Fruit fly (Drosophila melanogaster) whole organism, prepupa: ENCODE results near the gene B52.

Experiments used
- Blimp-1 ChIP-seq: fragments of 200-800 bp; sonication (Bioruptor generic); optimal IDR thresholded peaks from 3 replicates; lab custom pipeline; 2017; ENCODE audit warnings: missing biosample characterization, missing genetic modification characterization, mild to moderate bottlenecking, moderate library complexity, missing genetic modification reagents
- CG10631 ChIP-seq: fragments of 200-800 bp; sonication (Bioruptor generic); optimal IDR thresholded peaks from 2 replicates; lab custom pipeline; 2016; ENCODE audit warnings: missing biosample characterization, missing genetic modification characterization
- CG10669 ChIP-seq: fragments of 200-800 bp; sonication (Bioruptor generic); optimal IDR thresholded peaks from 3 replicates; lab custom pipeline; 2018; ENCODE audit warnings: missing biosample characterization, mild to moderate bottlenecking, missing genetic modification characterization, moderate library complexity
- CG11762 ChIP-seq: fragments of 200-800 bp; sonication (Bioruptor generic); optimal IDR thresholded peaks from 3 replicates; lab custom pipeline; 2016; ENCODE audit warnings: missing biosample characterization, missing genetic modification characterization; ENCODE audit not compliant: insufficient read depth
- CG11902 ChIP-seq: fragments of 200-800 bp; sonication (Bioruptor generic); optimal IDR thresholded peaks from 3 replicates; lab custom pipeline; 2016; ENCODE audit warnings: missing biosample characterization, missing genetic modification characterization
- CG15336 ChIP-seq: fragments of 200-800 bp; sonication (Bioruptor generic); IDR thresholded peaks from 2 replicates; pipeline ENCODE4 v1.3.6; 2022; ENCODE audit warnings: missing biosample characterization, missing genetic modification characterization
- CG1621 ChIP-seq: fragments of 200-800 bp; sonication (Bioruptor generic); optimal IDR thresholded peaks from 3 replicates; lab custom pipeline; 2018; ENCODE audit warnings: missing biosample characterization, mild to moderate bottlenecking, missing genetic modification characterization
- CG16779 ChIP-seq: fragments of 200-800 bp; sonication (Bioruptor generic); optimal IDR thresholded peaks from 3 replicates; lab custom pipeline; 2017; ENCODE audit warnings: missing biosample characterization, mild to moderate bottlenecking, missing genetic modification characterization
- CG3032 ChIP-seq: fragments of 200-800 bp; optimal IDR thresholded peaks from 2 replicates; lab custom pipeline; 2019; ENCODE audit warnings: missing biosample characterization, mild to moderate bottlenecking, missing genetic modification characterization, moderate library complexity
- CG31627 ChIP-seq: fragments of 200-800 bp; sonication (Bioruptor generic); optimal IDR thresholded peaks from 3 replicates; lab custom pipeline; 2016; ENCODE audit warnings: missing biosample characterization, missing genetic modification characterization
- CG32006 ChIP-seq: fragments of 200-800 bp; sonication (Bioruptor generic); optimal IDR thresholded peaks from 3 replicates; lab custom pipeline; 2017; ENCODE audit warnings: missing biosample characterization, mild to moderate bottlenecking, missing genetic modification characterization
- CG34406 ChIP-seq: fragments of 200-800 bp; sonication (Bioruptor generic); optimal IDR thresholded peaks from 3 replicates; lab custom pipeline; 2016; ENCODE audit warnings: missing biosample characterization, missing genetic modification characterization
- CG3919 ChIP-seq: fragments of 200-800 bp; sonication (Bioruptor generic); optimal IDR thresholded peaks from 3 replicates; lab custom pipeline; 2016; ENCODE audit warnings: missing biosample characterization, missing genetic modification characterization
- CG6163 ChIP-seq: fragments of 200-800 bp; sonication (Bioruptor generic); IDR thresholded peaks from 3 replicates; pipeline ENCODE4 v1.3.6; 2022; ENCODE audit warnings: missing biosample characterization, missing genetic modification characterization
- CG6276 ChIP-seq: fragments of 200-800 bp; sonication (Bioruptor generic); optimal IDR thresholded peaks from 2 replicates; lab custom pipeline; 2017; ENCODE audit warnings: missing biosample characterization, mild to moderate bottlenecking, missing genetic modification characterization
- CG6792 ChIP-seq: fragments of 200-800 bp; sonication (Bioruptor generic); optimal IDR thresholded peaks from 3 replicates; lab custom pipeline; 2016; ENCODE audit warnings: missing biosample characterization, missing genetic modification characterization
- CG6808 ChIP-seq: fragments of 200-800 bp; sonication (Bioruptor generic); optimal IDR thresholded peaks from 3 replicates; lab custom pipeline; 2017; ENCODE audit warnings: missing biosample characterization, missing genetic modification characterization, mild to moderate bottlenecking, moderate library complexity, missing genetic modification reagents
- CG7368 ChIP-seq: fragments of 200-800 bp; sonication (Bioruptor generic); optimal IDR thresholded peaks from 3 replicates; lab custom pipeline; 2016; ENCODE audit warnings: missing biosample characterization, missing genetic modification characterization
- CG8119 ChIP-seq: fragments of 200-800 bp; sonication (Bioruptor generic); IDR thresholded peaks from 3 replicates; pipeline ENCODE4 v1.3.6; 2022; ENCODE audit warnings: missing biosample characterization, missing genetic modification characterization
- CG8632 ChIP-seq: fragments of 200-800 bp; sonication (Bioruptor generic); optimal IDR thresholded peaks from 3 replicates; lab custom pipeline; 2016; ENCODE audit warnings: missing biosample characterization, missing genetic modification characterization
- CG9139 ChIP-seq: fragments of 200-800 bp; sonication (Bioruptor generic); optimal IDR thresholded peaks from 3 replicates; lab custom pipeline; 2017; ENCODE audit warnings: missing biosample characterization, mild to moderate bottlenecking, missing genetic modification characterization
- Eip75B ChIP-seq: fragments of 200-800 bp; sonication (Bioruptor generic); optimal IDR thresholded peaks from 3 replicates; lab custom pipeline; 2016; ENCODE audit warnings: missing biosample characterization, missing genetic modification characterization
- Eip78C ChIP-seq: fragments of 200-800 bp; sonication (Bioruptor generic); peaks from one replicate; lab custom pipeline; 2016; ENCODE audit warnings: missing biosample characterization, missing genetic modification characterization
- Eip93F ChIP-seq: fragments of 200-800 bp; sonication (Bioruptor generic); optimal IDR thresholded peaks from 2 replicates; lab custom pipeline; 2016; ENCODE audit warnings: missing biosample characterization, mild to moderate bottlenecking, missing genetic modification characterization
- Ets21C ChIP-seq: fragments of 200-800 bp; sonication (Bioruptor generic); optimal IDR thresholded peaks from 3 replicates; lab custom pipeline; 2016; ENCODE audit warnings: missing biosample characterization, missing genetic modification characterization
- Ets96B ChIP-seq: fragments of 200-800 bp; optimal IDR thresholded peaks from 2 replicates; lab custom pipeline; 2019; ENCODE audit warnings: missing biosample characterization, mild to moderate bottlenecking, missing genetic modification characterization, moderate library complexity
- Hr38 ChIP-seq: sonication (Bioruptor generic); optimal IDR thresholded peaks from 2 replicates; lab custom pipeline; 2016; ENCODE audit warnings: missing biosample characterization, missing genetic modification characterization
- Hr39 ChIP-seq: fragments of 200-800 bp; sonication (Bioruptor generic); optimal IDR thresholded peaks from 2 replicates; lab custom pipeline; 2016; ENCODE audit warnings: missing biosample characterization, missing genetic modification characterization
- Hr4 ChIP-seq: fragments of 200-800 bp; sonication (Bioruptor generic); optimal IDR thresholded peaks from 3 replicates; lab custom pipeline; 2016; ENCODE audit warnings: missing biosample characterization, missing genetic modification characterization
- Lpt ChIP-seq: fragments of 200-800 bp; sonication (Bioruptor generic); optimal IDR thresholded peaks from 3 replicates; lab custom pipeline; 2016; ENCODE audit warnings: missing biosample characterization, missing genetic modification characterization
- Met ChIP-seq: fragments of 200-800 bp; sonication (Bioruptor generic); optimal IDR thresholded peaks from 3 replicates; lab custom pipeline; 2016; ENCODE audit warnings: missing biosample characterization, missing genetic modification characterization
- OdsH ChIP-seq: fragments of 200-800 bp; sonication (Bioruptor generic); optimal IDR thresholded peaks from 3 replicates; lab custom pipeline; 2016; ENCODE audit warnings: missing biosample characterization, missing genetic modification characterization
- Smox ChIP-seq: fragments of 200-800 bp; sonication (Bioruptor generic); optimal IDR thresholded peaks from 3 replicates; lab custom pipeline; 2016; ENCODE audit warnings: missing biosample characterization, missing genetic modification characterization
- Sox14 ChIP-seq: fragments of 200-800 bp; sonication (Bioruptor generic); optimal IDR thresholded peaks from 3 replicates; lab custom pipeline; 2016; ENCODE audit warnings: missing biosample characterization, missing genetic modification characterization
- Sox15 ChIP-seq: fragments of 200-800 bp; sonication (Bioruptor generic); optimal IDR thresholded peaks from 3 replicates; lab custom pipeline; 2016; ENCODE audit warnings: missing biosample characterization, missing genetic modification characterization
- achi ChIP-seq: fragments of 200-800 bp; sonication (Bioruptor generic); optimal IDR thresholded peaks from 3 replicates; lab custom pipeline; 2016; ENCODE audit warnings: missing biosample characterization, missing genetic modification characterization
- acj6 ChIP-seq: fragments of 200-800 bp; sonication (Bioruptor generic); optimal IDR thresholded peaks from 3 replicates; lab custom pipeline; 2016; ENCODE audit warnings: missing biosample characterization, missing genetic modification characterization
- cyc ChIP-seq: fragments of 200-800 bp; sonication (Bioruptor generic); optimal IDR thresholded peaks from 3 replicates; lab custom pipeline; 2016; ENCODE audit warnings: missing biosample characterization, missing genetic modification characterization
- dac ChIP-seq: fragments of 200-800 bp; sonication (Bioruptor generic); optimal IDR thresholded peaks from 2 replicates; lab custom pipeline; 2017; ENCODE audit warnings: missing biosample characterization, mild to moderate bottlenecking, missing genetic modification characterization
- dsx ChIP-seq: fragments of 200-800 bp; optimal IDR thresholded peaks from 3 replicates; lab custom pipeline; 2019; ENCODE audit warnings: missing biosample characterization, mild to moderate bottlenecking, missing genetic modification characterization, moderate library complexity; ENCODE audit not compliant: poor library complexity, severe bottlenecking
- esn ChIP-seq: fragments of 200-800 bp; sonication (Bioruptor generic); optimal IDR thresholded peaks from 2 replicates; lab custom pipeline; 2016; ENCODE audit warnings: missing biosample characterization, mild to moderate bottlenecking, missing genetic modification characterization, moderate library complexity
- fd59A ChIP-seq: fragments of 200-800 bp; sonication (Bioruptor generic); optimal IDR thresholded peaks from 2 replicates; lab custom pipeline; 2017; ENCODE audit warnings: missing biosample characterization, mild to moderate bottlenecking, missing genetic modification characterization, missing genetic modification reagents
- fkh ChIP-seq: fragments of 200-800 bp; sonication (Bioruptor generic); optimal IDR thresholded peaks from 3 replicates; lab custom pipeline; 2017; ENCODE audit warnings: missing biosample characterization, mild to moderate bottlenecking, missing genetic modification characterization, moderate library complexity
- lz ChIP-seq: fragments of 200-800 bp; sonication (Bioruptor generic); optimal IDR thresholded peaks from 3 replicates; lab custom pipeline; 2016; ENCODE audit warnings: missing biosample characterization, missing genetic modification characterization
- net ChIP-seq: fragments of 200-800 bp; sonication (Bioruptor generic); optimal IDR thresholded peaks from 3 replicates; lab custom pipeline; 2016; ENCODE audit warnings: missing biosample characterization, missing genetic modification characterization
- pdm3 ChIP-seq: fragments of 200-800 bp; sonication (Bioruptor generic); optimal IDR thresholded peaks from 3 replicates; lab custom pipeline; 2016; ENCODE audit warnings: missing biosample characterization, missing genetic modification characterization
- salr ChIP-seq, 2 experiments: fragments of 200-800 bp; sonication (Bioruptor generic); optimal IDR thresholded peaks; 3 replicates each; lab custom pipeline; 2016 to 2018; ENCODE audit warnings: missing biosample characterization in 2 of 2, missing genetic modification characterization in 2 of 2, mild to moderate bottlenecking in 1 of 2
- spab ChIP-seq: fragments of 200-800 bp; sonication (Bioruptor generic); optimal IDR thresholded peaks from 2 replicates; lab custom pipeline; 2017; ENCODE audit warnings: missing biosample characterization, mild to moderate bottlenecking, missing genetic modification characterization, missing genetic modification reagents
- ss ChIP-seq, 2 experiments: fragments of 200-800 bp; sonication (Bioruptor generic); optimal IDR thresholded peaks; 2 replicates in 1 of 2; 3 replicates in 1 of 2; lab custom pipeline; 2017 to 2018; ENCODE audit warnings: mild to moderate bottlenecking in 2 of 2, missing biosample characterization in 2 of 2, missing genetic modification characterization in 2 of 2, moderate library complexity in 1 of 2
- svp ChIP-seq: fragments of 200-800 bp; sonication (Bioruptor generic); peaks from one replicate; lab custom pipeline; 2016; ENCODE audit warnings: missing biosample characterization, missing genetic modification characterization
- topi ChIP-seq: fragments of 200-800 bp; sonication (Bioruptor generic); optimal IDR thresholded peaks from 3 replicates; lab custom pipeline; 2016; ENCODE audit warnings: missing biosample characterization, missing genetic modification characterization
- vri ChIP-seq: fragments of 200-800 bp; sonication (Bioruptor generic); optimal IDR thresholded peaks from 3 replicates; lab custom pipeline; 2016; ENCODE audit warnings: missing biosample characterization, mild to moderate bottlenecking, missing genetic modification characterization

B52 gene

DNA sequence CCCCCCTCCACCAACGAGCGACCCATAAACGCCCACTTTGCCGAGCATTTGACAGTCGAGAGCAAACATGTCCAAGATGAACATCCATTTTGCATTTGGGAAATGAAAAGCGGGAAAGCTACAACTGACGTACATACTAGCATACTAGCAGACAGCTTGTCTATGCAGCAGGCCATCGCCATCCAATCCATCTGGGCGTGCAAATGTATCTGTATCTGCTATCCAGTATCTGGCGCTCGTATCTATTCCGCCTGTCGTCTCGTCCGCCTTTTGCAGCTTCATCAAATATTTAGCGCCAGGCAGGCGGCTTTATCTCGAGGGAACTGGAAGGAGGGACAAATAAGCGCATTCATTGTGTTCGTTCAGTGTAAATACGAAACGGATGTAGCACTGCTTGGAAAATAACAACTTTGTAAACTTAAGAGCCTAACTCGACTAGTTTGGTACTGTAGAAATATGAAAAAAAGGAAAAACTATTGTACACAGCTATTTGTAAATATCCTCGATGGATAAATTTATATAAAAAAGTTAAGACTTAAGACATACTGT is 52.9 kb downstream of the B52 start:
- TF ChIP-seq Sox15 (GFP tag; lab: Kevin White, UChicago) (no peak), Blimp-1 (GFP tag; lab: Kevin White, UChicago) (no peak), Smox (GFP tag; lab: Kevin White, UChicago) (no peak), Lpt (no peak), salr (GFP tag; optimal IDR thresholded peaks at IDR 0.05; lab: Kevin White, UChicago) (peak in 1 of 2 experiments; percentile 53), vri (no peak), CG31627 (GFP tag; lab: Kevin White, UChicago) (no peak), CG1621 (tag; lab: Kevin White, UChicago) (peak; percentile 23), CG15336 (GFP tag; lab: Robert Waterston, UW) (no peak), esn (GFP tag; lab: Kevin White, UChicago) (peak; percentile 21), net (GFP tag; lab: Kevin White, UChicago) (no peak), cyc (GFP tag; lab: Kevin White, UChicago) (peak; percentile 9), lz (GFP tag; lab: Kevin White, UChicago) (peak; percentile 6), fd59A (GFP tag; lab: Kevin White, UChicago) (peak; percentile 19), CG7368 (peak; percentile 41), CG8632 (GFP tag; lab: Kevin White, UChicago) (no peak), fkh (GFP tag; lab: Kevin White, UChicago) (peak; percentile 56), CG16779 (tag; lab: Kevin White, UChicago) (no peak), topi (GFP tag; lab: Kevin White, UChicago) (no peak), Ets96B (tag; lab: Kevin White, UChicago) (no peak), CG9139 (no peak), dsx (GFP tag; lab: Kevin White, UChicago) (peak; percentile 32), CG32006 (GFP tag; lab: Kevin White, UChicago) (no peak), ss (GFP tag; optimal IDR thresholded peaks at IDR 0.05; lab: Kevin White, UChicago) (no peak), Eip93F (no peak), Hr38 (GFP tag; lab: Kevin White, UChicago) (no peak), pdm3 (GFP tag; lab: Kevin White, UChicago) (no peak), Sox14 (GFP tag; lab: Kevin White, UChicago) (no peak), CG6792 (GFP tag; lab: Kevin White, UChicago) (peak; percentile 15), CG11762 (GFP tag; lab: Kevin White, UChicago) (no peak), CG10631 (GFP tag; lab: Kevin White, UChicago) (peak; percentile 8), achi (GFP tag; lab: Kevin White, UChicago) (no peak), CG3919 (GFP tag; lab: Kevin White, UChicago) (peak; percentile 43), acj6 (GFP tag; lab: Kevin White, UChicago) (no peak), svp (GFP tag; lab: Kevin White, UChicago) (no peak), CG34406 (GFP tag; lab: Kevin White, UChicago) (no peak), CG6163 (GFP tag; lab: Robert Waterston, UW) (peak; percentile 56; the same call in 2 of the 3 replicates), spab (GFP tag; lab: Kevin White, UChicago) (no peak), Ets21C (no peak), Hr4 (GFP tag; lab: Kevin White, UChicago) (no peak), Eip78C (peak; percentile 70), CG10669 (GFP tag; lab: Kevin White, UChicago) (peak; percentile 36), CG6276 (no peak), CG8119 (GFP tag; lab: Robert Waterston, UW) (no peak), CG3032 (peak; percentile 1), CG11902 (GFP tag; lab: Kevin White, UChicago) (no peak), dac (GFP tag; lab: Kevin White, UChicago) (no peak), Hr39 (peak; percentile 18), Eip75B (GFP tag; lab: Kevin White, UChicago) (no peak), OdsH (GFP tag; lab: Kevin White, UChicago) (no peak), Met (GFP tag; lab: Kevin White, UChicago) (peak; percentile 6), CG6808 (GFP tag; lab: Kevin White, UChicago) (peak; percentile 6)
